Fruit fly (Drosophila melanogaster) whole organism, adult: ENCODE results near the gene cv.

Experiments used
- CG11617 ChIP-seq: fragments of 200-800 bp; sonication (Bioruptor generic); optimal IDR thresholded peaks from 2 replicates; lab custom pipeline; 2017; ENCODE audit warnings: mild to moderate bottlenecking, missing biosample characterization, missing genetic modification reagents, missing genetic modification characterization
- CG14711 ChIP-seq: fragments of 200-800 bp; sonication (Bioruptor generic); optimal IDR thresholded peaks from 2 replicates; lab custom pipeline; 2018; ENCODE audit warnings: missing biosample characterization, mild to moderate bottlenecking, missing genetic modification characterization, moderate library complexity
- CG33017 ChIP-seq: fragments of 200-800 bp; sonication (Bioruptor generic); optimal IDR thresholded peaks from 2 replicates; lab custom pipeline; 2018; ENCODE audit warnings: missing biosample characterization, mild to moderate bottlenecking, missing genetic modification characterization, moderate library complexity
- CG5204 ChIP-seq: fragments of 200-800 bp; sonication (Bioruptor generic); optimal IDR thresholded peaks from 2 replicates; lab custom pipeline; 2016; ENCODE audit warnings: missing biosample characterization, missing genetic modification characterization
- CG7045 ChIP-seq: fragments of 200-800 bp; sonication (Bioruptor generic); optimal IDR thresholded peaks from 2 replicates; lab custom pipeline; 2017; ENCODE audit warnings: missing biosample characterization, mild to moderate bottlenecking, missing genetic modification characterization
- Clk ChIP-seq: fragments of 200-800 bp; sonication (Bioruptor generic); optimal IDR thresholded peaks from 2 replicates; lab custom pipeline; 2017; ENCODE audit warnings: missing biosample characterization, missing genetic modification characterization
- bab1 ChIP-seq: fragments of 200-800 bp; sonication (Bioruptor generic); optimal IDR thresholded peaks from 3 replicates; lab custom pipeline; 2019; ENCODE audit warnings: missing biosample characterization, mild to moderate bottlenecking, missing genetic modification characterization, moderate library complexity
- cic ChIP-seq: fragments of 200-800 bp; sonication (Bioruptor generic); optimal IDR thresholded peaks from 2 replicates; lab custom pipeline; 2017; ENCODE audit warnings: missing biosample characterization, mild to moderate bottlenecking, missing genetic modification characterization, moderate library complexity
- cnc ChIP-seq, 2 experiments: fragments of >200 bp; optimal IDR thresholded peaks; 2 replicates each; lab custom pipeline; 2017
- kay ChIP-seq: fragments of 200-800 bp; sonication (Bioruptor generic); peaks from one replicate; lab custom pipeline; 2016; ENCODE audit warnings: missing biosample characterization, missing genetic modification characterization, borderline replicate concordance
- ovo ChIP-seq: fragments of 200-800 bp; sonication (Bioruptor generic); optimal IDR thresholded peaks from 2 replicates; lab custom pipeline; 2016; ENCODE audit warnings: missing biosample characterization, missing genetic modification characterization

dm6 chrX:5699824-5700498, 10.2 kb downstream of the cv start:
- TF ChIP-seq CG11617 (GFP tag; lab: Kevin White, UChicago), result no peak
- TF ChIP-seq cnc (optimal IDR thresholded peaks at IDR 0.05; lab: Kevin White, UChicago), result no peak
- no peak for TF ChIP-seq CG33017
- TF ChIP-seq Clk, result no peak
- no peak for TF ChIP-seq CG7045 (GFP tag; lab: Kevin White, UChicago)
- TF ChIP-seq ovo (GFP tag; lab: Kevin White, UChicago), result no peak
- no peak for TF ChIP-seq bab1 (GFP tag; lab: Kevin White, UChicago)
- TF ChIP-seq CG14711 (tag; lab: Kevin White, UChicago), result no peak
- no peak for TF ChIP-seq cic (GFP tag; lab: Kevin White, UChicago)
- TF ChIP-seq CG5204 (GFP tag; lab: Kevin White, UChicago), result no peak
- no peak for TF ChIP-seq kay
